Worm (Caenorhabditis elegans) whole organism, L4 larva: Measurements from ENCODE around the gene sup-18.

Experiments
- Y105C5A.15 ChIP-seq: fragments of 200-800 bp; sonication (Bioruptor generic); IDR thresholded peaks from 2 replicates; pipeline ENCODE4 v1.3.6; 2022; ENCODE audit warnings: missing genetic modification characterization, missing compliant biosample characterization
- ces-1 ChIP-seq: fragments of 150-350 bp; sonication (generic microtip); optimal IDR thresholded peaks from 4 replicates; lab custom pipeline; 2014; ENCODE audit warnings: missing biosample characterization, missing genetic modification reagents, missing genetic modification characterization

ce11 chrIII:7896925-7897324 lies 18.2 kb upstream of the sup-18 start, which contains the start of gene ZK688.10:
- TF ChIP-seq Y105C5A.15 (GFP tag; lab: Robert Waterston, UW) (no peak), ces-1 (GFP tag; lab: Kevin White, UChicago) (no peak)
